Worm (Caenorhabditis elegans) whole organism, mixed stage, embryonic: ENCODE measurements around the gene atrn-1.

Experiments used
- M03D4.4 ChIP-seq: sonication (generic microtip); optimal IDR thresholded peaks from 2 replicates; lab custom pipeline; 2017; ENCODE audit warnings: mild to moderate bottlenecking, missing genetic modification characterization, missing compliant biosample characterization
- ceh-39 ChIP-seq: fragments of 150-350 bp; optimal IDR thresholded peaks from 2 replicates; lab custom pipeline; 2014; ENCODE audit warnings: missing biosample characterization, missing genetic modification characterization
- ceh-43 ChIP-seq: fragments of 200-800 bp; sonication (Bioruptor generic); optimal IDR thresholded peaks from 2 replicates; lab custom pipeline; 2018; ENCODE audit warnings: mild to moderate bottlenecking, missing genetic modification characterization, moderate library complexity, missing compliant biosample characterization
- ceh-83 ChIP-seq: fragments of 200-800 bp; sonication (Bioruptor generic); optimal IDR thresholded peaks from 2 replicates; lab custom pipeline; 2018; ENCODE audit warnings: mild to moderate bottlenecking, missing genetic modification characterization, missing compliant biosample characterization
- ces-1 ChIP-seq: fragments of 150-350 bp; optimal IDR thresholded peaks from 2 replicates; lab custom pipeline; 2014; ENCODE audit warnings: missing biosample characterization, missing genetic modification reagents, missing genetic modification characterization
- cnd-1 ChIP-seq: fragments of 200-800 bp; sonication (Bioruptor generic); optimal IDR thresholded peaks from 2 replicates; lab custom pipeline; 2018; ENCODE audit warnings: mild to moderate bottlenecking, missing genetic modification characterization, missing compliant biosample characterization
- drap-1 ChIP-seq: fragments of 200-800 bp; sonication (Bioruptor generic); optimal IDR thresholded peaks from 3 replicates; lab custom pipeline; 2018; ENCODE audit warnings: mild to moderate bottlenecking, missing genetic modification characterization, missing compliant biosample characterization
- elt-3 ChIP-seq: fragments of 150-350 bp; optimal IDR thresholded peaks from 2 replicates; lab custom pipeline; 2014; ENCODE audit warnings: missing biosample characterization, missing genetic modification characterization
- flh-1 ChIP-seq: fragments of 200-800 bp; sonication (Bioruptor generic); optimal IDR thresholded peaks from 2 replicates; lab custom pipeline; 2018; ENCODE audit warnings: mild to moderate bottlenecking, missing genetic modification characterization, moderate library complexity, missing compliant biosample characterization
- ham-2 ChIP-seq: fragments of 200-800 bp; sonication (Bioruptor generic); optimal IDR thresholded peaks from 2 replicates; lab custom pipeline; 2018; ENCODE audit warnings: mild to moderate bottlenecking, missing genetic modification characterization, missing compliant biosample characterization
- hlh-1 ChIP-seq: fragments of 150-350 bp; optimal IDR thresholded peaks from 2 replicates; lab custom pipeline; 2014; ENCODE audit warnings: missing biosample characterization, missing genetic modification reagents, missing genetic modification characterization
- lin-32 ChIP-seq: fragments of 200-800 bp; sonication (Bioruptor generic); optimal IDR thresholded peaks from 2 replicates; lab custom pipeline; 2018; ENCODE audit warnings: mild to moderate bottlenecking, missing genetic modification characterization, missing compliant biosample characterization
- mab-5 ChIP-seq: fragments of 150-350 bp; optimal IDR thresholded peaks from 2 replicates; lab custom pipeline; 2014; ENCODE audit warnings: missing biosample characterization, missing genetic modification characterization
- mep-1 ChIP-seq: fragments of 150-350 bp; optimal IDR thresholded peaks from 2 replicates; lab custom pipeline; 2017; ENCODE audit warnings: missing biosample characterization, missing genetic modification reagents, missing genetic modification characterization, inconsistent platforms
- mls-2 ChIP-seq: sonication (generic microtip); optimal IDR thresholded peaks from 2 replicates; lab custom pipeline; 2016; ENCODE audit warnings: mild to moderate bottlenecking, missing genetic modification characterization, moderate library complexity, missing compliant biosample characterization
- nhr-12 ChIP-seq: fragments of 150-350 bp; optimal IDR thresholded peaks from 2 replicates; lab custom pipeline; 2014; ENCODE audit warnings: missing biosample characterization, missing genetic modification characterization
- nhr-2 ChIP-seq: fragments of 150-350 bp; optimal IDR thresholded peaks from 2 replicates; lab custom pipeline; 2014; ENCODE audit warnings: missing biosample characterization, missing genetic modification characterization
- nhr-28 ChIP-seq: fragments of 150-350 bp; optimal IDR thresholded peaks from 2 replicates; lab custom pipeline; 2014; ENCODE audit warnings: missing biosample characterization, missing genetic modification characterization
- nhr-76 ChIP-seq: sonication (generic microtip); optimal IDR thresholded peaks from 2 replicates; lab custom pipeline; 2017; ENCODE audit warnings: missing biosample characterization, missing genetic modification characterization
- pha-4 ChIP-seq: fragments of 150-350 bp; optimal IDR thresholded peaks from 2 replicates; lab custom pipeline; 2018; ENCODE audit warnings: missing biosample characterization, missing genetic modification reagents, missing genetic modification characterization
- sem-2 ChIP-seq: fragments of 200-800 bp; sonication (Bioruptor generic); optimal IDR thresholded peaks from 2 replicates; lab custom pipeline; 2018; ENCODE audit warnings: mild to moderate bottlenecking, missing genetic modification characterization, missing compliant biosample characterization
- snpc-4 ChIP-seq: fragments of 150-350 bp; optimal IDR thresholded peaks from 2 replicates; lab custom pipeline; 2014; ENCODE audit warnings: missing biosample characterization, missing genetic modification characterization
- sptf-1 ChIP-seq: sonication (generic microtip); optimal IDR thresholded peaks from 2 replicates; lab custom pipeline; 2017; ENCODE audit warnings: mild to moderate bottlenecking, missing genetic modification characterization, moderate library complexity, missing compliant biosample characterization
- tbx-8 ChIP-seq: fragments of 200-800 bp; sonication (Bioruptor generic); optimal IDR thresholded peaks from 2 replicates; lab custom pipeline; 2018; ENCODE audit warnings: mild to moderate bottlenecking, missing genetic modification characterization, moderate library complexity, missing compliant biosample characterization
- unc-120 ChIP-seq: sonication (generic microtip); optimal IDR thresholded peaks from 2 replicates; lab custom pipeline; 2017; ENCODE audit warnings: missing genetic modification characterization, missing compliant biosample characterization; ENCODE audit not compliant: poor library complexity, severe bottlenecking
- zip-8 ChIP-seq: fragments of 150-350 bp; optimal IDR thresholded peaks from 2 replicates; lab custom pipeline; 2014; ENCODE audit warnings: missing biosample characterization, missing genetic modification characterization
- ztf-11 ChIP-seq: fragments of 150-350 bp; optimal IDR thresholded peaks from 2 replicates; lab custom pipeline; 2014; ENCODE audit warnings: missing biosample characterization, missing genetic modification characterization

The atrn-1 gene

DNA sequence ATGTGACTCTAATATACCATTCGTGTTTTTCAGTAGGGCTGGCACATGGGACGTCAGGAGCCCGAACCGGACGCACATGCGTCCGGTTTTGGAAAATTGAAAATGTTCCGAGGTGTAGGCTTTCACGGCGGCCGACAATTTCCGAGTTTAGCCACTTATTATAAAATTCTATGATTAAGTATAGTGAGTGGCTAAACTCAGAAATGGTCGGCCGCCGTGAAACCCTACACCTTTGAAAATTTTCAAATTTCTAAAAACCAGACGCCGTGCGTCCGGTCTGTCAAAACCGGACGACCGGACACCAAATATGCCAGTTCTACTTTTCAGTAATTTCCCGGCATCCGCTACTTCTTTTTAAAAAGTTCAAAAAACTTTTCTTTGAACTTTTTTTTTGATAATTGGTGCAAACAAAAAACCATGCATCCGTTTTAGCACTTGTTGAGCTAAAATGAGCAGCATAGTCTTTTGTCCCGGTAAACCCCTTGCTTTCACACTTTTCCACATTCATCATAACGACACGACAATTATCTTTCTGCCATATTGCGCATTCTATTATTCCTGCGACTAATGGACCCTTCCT, 46.4 kb downstream of the atrn-1 start:
- TF ChIP-seq drap-1 (GFP tag; lab: Kevin White, UChicago) (no peak), M03D4.4 (no peak), snpc-4 (tag; lab: Kevin White, UChicago) (no peak), nhr-2 (tag; lab: Kevin White, UChicago) (no peak), mls-2 (tag; lab: Kevin White, UChicago) (no peak)
- TF ChIP-seq, all 35 proteins: peak for 0

DNA sequence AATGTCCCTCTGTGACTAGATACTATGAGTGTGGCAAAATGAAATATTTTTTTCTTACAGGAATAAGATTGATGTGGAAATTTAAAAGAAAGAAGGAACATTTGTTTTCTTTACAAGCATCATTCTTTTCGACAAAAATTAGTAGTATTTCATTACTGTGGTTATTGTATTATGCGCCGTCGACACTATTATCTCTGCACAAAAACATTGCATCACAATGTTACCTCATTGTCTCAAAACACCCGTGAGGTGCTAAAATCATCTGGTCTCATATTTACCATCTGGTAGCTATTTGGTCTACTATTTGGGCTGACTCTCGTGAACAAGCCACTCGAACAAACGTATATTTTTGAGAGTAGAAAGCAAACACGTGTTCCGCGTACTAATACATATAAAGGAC, 48.2 kb downstream of the atrn-1 start:
- TF ChIP-seq mep-1 (tag; lab: Kevin White, UChicago) (no peak), elt-3 (tag; lab: Kevin White, UChicago) (no peak), nhr-2 (tag; lab: Kevin White, UChicago) (peak; percentile 53), sem-2 (GFP tag; lab: Kevin White, UChicago) (no peak), mab-5 (tag; lab: Kevin White, UChicago) (no peak), zip-8 (tag; lab: Kevin White, UChicago) (peak; percentile 59)

DNA sequence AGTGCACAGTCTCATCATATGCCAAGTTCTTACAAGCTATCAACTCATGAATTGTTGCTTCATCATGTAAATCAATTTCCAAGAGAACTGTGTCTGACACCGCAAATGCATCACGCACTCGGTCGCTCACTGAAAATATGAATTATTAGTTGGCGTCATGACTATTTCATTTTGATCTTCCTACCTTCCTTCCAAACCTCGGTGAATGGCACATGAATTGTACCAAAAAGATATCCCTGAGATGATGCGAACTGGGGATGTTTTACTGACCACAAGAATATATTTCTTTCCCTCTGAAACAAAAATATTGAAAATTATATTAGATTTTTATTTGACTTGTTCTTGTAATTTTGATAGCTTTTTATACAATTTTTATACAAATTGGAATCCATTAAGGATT, 48.8 kb downstream of the atrn-1 start:
- TF ChIP-seq mep-1 (tag; lab: Kevin White, UChicago) (no peak), sem-2 (GFP tag; lab: Kevin White, UChicago) (no peak), elt-3 (tag; lab: Kevin White, UChicago) (no peak), snpc-4 (tag; lab: Kevin White, UChicago) (no peak), nhr-76 (tag; lab: Kevin White, UChicago) (no peak), sptf-1 (tag; lab: Kevin White, UChicago) (no peak), ceh-39 (no peak), nhr-28 (tag; lab: Kevin White, UChicago) (no peak), ces-1 (GFP tag; lab: Kevin White, UChicago) (no peak), cnd-1 (tag; lab: Kevin White, UChicago) (no peak), flh-1 (no peak)

DNA sequence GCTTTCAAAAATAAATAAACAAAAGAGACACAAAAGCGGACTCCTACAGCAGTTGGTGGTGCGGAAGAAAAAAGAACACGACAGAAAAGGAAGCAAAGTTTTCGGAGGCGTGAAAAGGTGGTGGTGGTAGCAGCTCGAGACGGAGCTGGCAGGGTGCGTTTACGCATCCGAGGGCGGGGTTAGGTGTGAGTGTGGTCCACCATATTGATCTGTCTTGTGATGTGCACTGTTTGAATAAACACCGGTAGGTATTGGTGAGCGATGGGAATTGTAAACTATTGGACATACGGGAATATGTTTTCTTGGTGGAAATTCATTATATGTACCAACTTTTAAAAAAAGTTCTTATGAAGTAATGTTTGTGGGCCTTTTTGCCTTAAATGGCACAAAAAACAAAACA, 49.6 kb downstream of the atrn-1 start, which contains the start of gene C05G5.5:
C05G5.5 (minus strand) TSS at position 101 of the 400 bp plus-strand sequence.
- TF ChIP-seq mls-2 (tag; lab: Kevin White, UChicago) (peak; percentile 2), ztf-11 (tag; lab: Kevin White, UChicago) (no peak)

DNA sequence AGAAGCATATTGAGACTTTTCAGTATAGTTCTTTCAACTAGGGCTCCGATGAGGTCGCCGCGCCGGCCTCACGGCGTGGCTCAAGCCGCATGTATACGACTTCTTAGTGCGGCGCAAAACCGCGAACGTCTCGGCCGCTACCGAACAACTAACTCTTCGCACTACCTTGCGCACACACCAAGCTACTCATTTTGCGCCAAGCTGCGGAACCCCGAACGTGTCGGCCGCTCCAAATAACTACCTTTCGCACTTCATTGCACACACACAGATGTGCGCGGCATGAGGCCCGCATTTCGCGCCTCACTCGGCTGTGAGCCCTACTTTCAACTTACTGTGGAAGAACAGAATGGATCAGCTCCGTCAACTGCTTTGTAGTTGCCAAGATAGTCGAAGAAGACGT, 56.4 kb downstream of the atrn-1 start:
- TF ChIP-seq elt-3 (tag; lab: Kevin White, UChicago) (no peak), drap-1 (GFP tag; lab: Kevin White, UChicago) (no peak), M03D4.4 (no peak), ceh-39 (no peak), nhr-2 (tag; lab: Kevin White, UChicago) (no peak), ceh-83 (no peak), flh-1 (no peak), hlh-1 (tag; lab: Kevin White, UChicago) (no peak), tbx-8 (no peak), ham-2 (GFP tag; lab: Kevin White, UChicago) (no peak), mep-1 (tag; lab: Kevin White, UChicago) (no peak), nhr-12 (tag; lab: Kevin White, UChicago) (no peak), ceh-43 (GFP tag; lab: Kevin White, UChicago) (no peak), pha-4 (tag; lab: Kevin White, UChicago) (no peak), lin-32 (no peak), ztf-11 (tag; lab: Kevin White, UChicago) (no peak), unc-120 (tag; lab: Kevin White, UChicago) (no peak), ces-1 (GFP tag; lab: Kevin White, UChicago) (no peak), nhr-76 (tag; lab: Kevin White, UChicago) (no peak)
